Worm (Caenorhabditis elegans): ENCODE measurements around the gene gmap-3.

ce11 chrX:12976774-12977173, 36.0 kb upstream of the gmap-3 start, which contains the start of the genes F11C1.4 and F11C1.10:
- TF ChIP-seq blmp-1 (tag; optimal IDR thresholded peaks at IDR 0.05; ENCODE audit: insufficient read depth), result no peak
- TF ChIP-seq nhr-77 (tag; optimal IDR thresholded peaks at IDR 0.05), result no peak
- no peak for TF ChIP-seq nhr-11 (tag; optimal IDR thresholded peaks at IDR 0.05)
- no peak for TF ChIP-seq unc-55 (GFP tag; optimal IDR thresholded peaks at IDR 0.05)
- TF ChIP-seq nhr-237 (tag; optimal IDR thresholded peaks at IDR 0.05), result no peak
- no peak for TF ChIP-seq elt-3 (tag; optimal IDR thresholded peaks at IDR 0.05)
- TF ChIP-seq egl-27 (tag; optimal IDR thresholded peaks at IDR 0.05), result no peak
- no peak for TF ChIP-seq mab-5 (tag; optimal IDR thresholded peaks at IDR 0.05)

Measured in whole organism, L2 larva.